Worm (Caenorhabditis elegans) whole organism, L4 larva: ENCODE data around the gene saeg-1.

Experiments used
- F10B5.3 ChIP-seq: sonication (generic microtip); optimal IDR thresholded peaks from 2 replicates; lab custom pipeline; 2016; ENCODE audit warnings: mild to moderate bottlenecking, missing genetic modification characterization, missing compliant biosample characterization
- F49E8.2 ChIP-seq: sonication (generic microtip); optimal IDR thresholded peaks from 2 replicates; lab custom pipeline; 2016; ENCODE audit warnings: missing compliant biosample characterization, mild to moderate bottlenecking, missing genetic modification characterization, borderline replicate concordance
- T20F7.1 ChIP-seq: fragments of 200-800 bp; sonication (Bioruptor generic); optimal IDR thresholded peaks from 2 replicates; lab custom pipeline; 2018; ENCODE audit warnings: mild to moderate bottlenecking, missing genetic modification characterization, missing compliant biosample characterization
- T26A8.4 ChIP-seq: fragments of 200-800 bp; sonication (Bioruptor generic); IDR thresholded peaks from 2 replicates; pipeline ENCODE4 v1.3.6; 2022; ENCODE audit warnings: missing genetic modification characterization, missing compliant biosample characterization
- Y75B8A.6 ChIP-seq: fragments of 200-800 bp; sonication (Bioruptor generic); IDR thresholded peaks from 2 replicates; pipeline ENCODE4 v1.3.6; 2022; ENCODE audit warnings: missing genetic modification reagents, missing genetic modification characterization, missing compliant biosample characterization
- ZK337.2 ChIP-seq: fragments of 200-800 bp; sonication (Bioruptor generic); IDR thresholded peaks from 2 replicates; pipeline ENCODE4 v1.3.6; 2022; ENCODE audit warnings: missing genetic modification reagents, missing genetic modification characterization, missing compliant biosample characterization
- ZK546.5 ChIP-seq, 2 experiments: sonication (generic microtip); optimal IDR thresholded peaks; 2 replicates each; lab custom pipeline; 2017; ENCODE audit warnings: missing biosample characterization in 2 of 2, missing genetic modification characterization in 2 of 2
- aha-1 ChIP-seq: fragments of 150-350 bp; peaks from one replicate; lab custom pipeline; 2014; ENCODE audit warnings: missing biosample characterization, missing genetic modification characterization
- aly-2 ChIP-seq: sonication (generic microtip); optimal IDR thresholded peaks from 2 replicates; lab custom pipeline; 2018; ENCODE audit warnings: missing biosample characterization, missing genetic modification characterization
- ama-1 ChIP-seq: fragments of 150-350 bp; optimal IDR thresholded peaks from 2 replicates; lab custom pipeline; 2014; ENCODE audit warnings: inconsistent platforms, mixed read lengths
- arid-1 ChIP-seq: fragments of 200-800 bp; sonication (Bioruptor generic); conservative IDR thresholded peaks from 2 replicates; pipeline ENCODE4 v1.3.6; 2022; ENCODE audit warnings: missing genetic modification reagents, missing genetic modification characterization, missing compliant biosample characterization
- ceh-20 ChIP-seq: fragments of 200-800 bp; sonication (Bioruptor generic); IDR thresholded peaks from 2 replicates; pipeline ENCODE4 v1.3.6; 2022; ENCODE audit warnings: missing genetic modification reagents, missing genetic modification characterization, missing compliant biosample characterization
- ceh-32 ChIP-seq: sonication (generic microtip); optimal IDR thresholded peaks from 2 replicates; lab custom pipeline; 2016; ENCODE audit warnings: mild to moderate bottlenecking, missing genetic modification characterization, missing compliant biosample characterization; ENCODE audit not compliant: poor library complexity
- ceh-44 ChIP-seq: fragments of 200-800 bp; sonication (Bioruptor generic); IDR thresholded peaks from 2 replicates; pipeline ENCODE4 v1.3.6; 2022; ENCODE audit warnings: missing genetic modification reagents, missing genetic modification characterization, missing compliant biosample characterization
- ces-1 ChIP-seq: fragments of 150-350 bp; sonication (generic microtip); optimal IDR thresholded peaks from 4 replicates; lab custom pipeline; 2014; ENCODE audit warnings: missing biosample characterization, missing genetic modification reagents, missing genetic modification characterization
- cey-2 ChIP-seq: sonication (generic microtip); optimal IDR thresholded peaks from 3 replicates; lab custom pipeline; 2017; ENCODE audit warnings: missing genetic modification characterization, mild to moderate bottlenecking, missing compliant biosample characterization, antibody characterized with exemption, borderline replicate concordance; ENCODE audit not compliant: insufficient read depth
- daf-12 ChIP-seq: fragments of 150-350 bp; optimal IDR thresholded peaks from 2 replicates; lab custom pipeline; 2014; ENCODE audit warnings: missing biosample characterization, missing genetic modification reagents, missing genetic modification characterization
- daf-16 ChIP-seq, 3 experiments: sonication (generic microtip); optimal IDR thresholded peaks; 2 replicates each; lab custom pipeline; 2016 to 2017; ENCODE audit warnings: missing genetic modification characterization in 3 of 3, missing genetic modification reagents in 3 of 3, mild to moderate bottlenecking in 2 of 3, missing compliant biosample characterization in 2 of 3, missing biosample characterization in 1 of 3, moderate library complexity in 1 of 3
- daf-19 ChIP-seq: fragments of 200-800 bp; sonication (Bioruptor generic); conservative IDR thresholded peaks from 2 replicates; pipeline ENCODE4 v1.3.6; 2022; ENCODE audit warnings: missing genetic modification characterization, missing compliant biosample characterization
- dmd-6 ChIP-seq: fragments of 200-800 bp; sonication (Bioruptor generic); IDR thresholded peaks from 2 replicates; pipeline ENCODE4 v1.3.6; 2022; ENCODE audit warnings: missing genetic modification reagents, missing genetic modification characterization, missing compliant biosample characterization
- dve-1 ChIP-seq: sonication (generic microtip); optimal IDR thresholded peaks from 2 replicates; lab custom pipeline; 2017; ENCODE audit warnings: antibody characterized with exemption, mild to moderate bottlenecking, missing genetic modification characterization, missing compliant biosample characterization; ENCODE audit not compliant: insufficient read depth
- egl-43 ChIP-seq: fragments of 200-800 bp; sonication (Bioruptor generic); IDR thresholded peaks from 2 replicates; pipeline ENCODE4 v1.3.6; 2022; ENCODE audit warnings: missing genetic modification reagents, missing genetic modification characterization, missing compliant biosample characterization
- hif-1 ChIP-seq, 2 experiments: sonication (generic microtip); optimal IDR thresholded peaks; 2 replicates each; lab custom pipeline; 2016 to 2017; ENCODE audit warnings: missing compliant biosample characterization in 2 of 2, missing genetic modification characterization in 2 of 2, missing genetic modification reagents in 2 of 2, missing genotype in 2 of 2, mild to moderate bottlenecking in 1 of 2
- hlh-11 ChIP-seq: fragments of 200-800 bp; sonication (Bioruptor generic); optimal IDR thresholded peaks from 2 replicates; lab custom pipeline; 2018; ENCODE audit warnings: mild to moderate bottlenecking, missing genetic modification characterization, missing compliant biosample characterization
- lin-38 ChIP-seq: fragments of 200-800 bp; sonication (Bioruptor generic); IDR thresholded peaks from 2 replicates; pipeline ENCODE4 v1.3.6; 2022; ENCODE audit warnings: missing genetic modification reagents, missing genetic modification characterization, missing compliant biosample characterization
- lsy-2 ChIP-seq, 2 experiments: fragments of 150-350 bp in 1 of 2; sonication (generic microtip) in 1 of 2; optimal IDR thresholded peaks; 2 replicates each; lab custom pipeline; 2014 to 2017; ENCODE audit warnings: missing biosample characterization in 2 of 2, missing genetic modification characterization in 2 of 2
- madf-9 ChIP-seq: fragments of 200-800 bp; sonication (Bioruptor generic); conservative IDR thresholded peaks from 2 replicates; pipeline ENCODE4 v1.3.6; 2022; ENCODE audit warnings: missing genetic modification reagents, missing genetic modification characterization, missing compliant biosample characterization
- mdl-1 ChIP-seq, 2 experiments: fragments of 150-350 bp in 1 of 2; sonication (generic microtip) in 1 of 2; optimal IDR thresholded peaks; 2 replicates each; lab custom pipeline; 2014 to 2017; ENCODE audit warnings: missing biosample characterization in 2 of 2, missing genetic modification characterization in 2 of 2
- mdt-29 ChIP-seq: fragments of 200-800 bp; sonication (Bioruptor generic); IDR thresholded peaks from 2 replicates; pipeline ENCODE4 v1.3.6; 2022; ENCODE audit warnings: missing genetic modification reagents, missing genetic modification characterization, missing compliant biosample characterization
- mep-1 ChIP-seq: fragments of 150-350 bp; sonication (generic microtip); optimal IDR thresholded peaks from 3 replicates; lab custom pipeline; 2014; ENCODE audit warnings: missing biosample characterization, missing genetic modification characterization
- mxl-2 ChIP-seq: fragments of 200-800 bp; sonication (Bioruptor generic); conservative IDR thresholded peaks from 2 replicates; pipeline ENCODE4 v1.3.6; 2022; ENCODE audit warnings: missing genetic modification reagents, missing genetic modification characterization, missing compliant biosample characterization
- mxl-3 ChIP-seq: fragments of 200-800 bp; sonication (Bioruptor generic); optimal IDR thresholded peaks from 2 replicates; lab custom pipeline; 2018; ENCODE audit warnings: mild to moderate bottlenecking, missing genetic modification characterization, missing compliant biosample characterization
- nhr-10 ChIP-seq: fragments of 150-350 bp; optimal IDR thresholded peaks from 2 replicates; lab custom pipeline; 2014; ENCODE audit warnings: missing biosample characterization, missing genetic modification characterization
- nhr-102 ChIP-seq: sonication (generic microtip); optimal IDR thresholded peaks from 2 replicates; lab custom pipeline; 2016; ENCODE audit warnings: mild to moderate bottlenecking, missing genetic modification characterization, moderate library complexity, missing compliant biosample characterization
- nhr-28 ChIP-seq: fragments of 150-350 bp; optimal IDR thresholded peaks from 2 replicates; lab custom pipeline; 2014; ENCODE audit warnings: missing biosample characterization, missing genetic modification characterization
- nhr-41 ChIP-seq: fragments of 200-800 bp; sonication (Bioruptor generic); IDR thresholded peaks from 2 replicates; pipeline ENCODE4 v1.3.6; 2022; ENCODE audit warnings: missing genetic modification reagents, missing genetic modification characterization, missing compliant biosample characterization
- nhr-42 ChIP-seq: fragments of 200-800 bp; sonication (Bioruptor generic); IDR thresholded peaks from 2 replicates; pipeline ENCODE4 v1.3.6; 2022; ENCODE audit warnings: missing genetic modification characterization, missing compliant biosample characterization
- nhr-48 ChIP-seq: sonication (generic microtip); optimal IDR thresholded peaks from 2 replicates; lab custom pipeline; 2016; ENCODE audit warnings: mild to moderate bottlenecking, missing genetic modification characterization, missing compliant biosample characterization
- nhr-76 ChIP-seq: fragments of 150-350 bp; optimal IDR thresholded peaks from 2 replicates; lab custom pipeline; 2014; ENCODE audit warnings: missing biosample characterization, missing genetic modification characterization
- nhr-77 ChIP-seq: fragments of 150-350 bp; optimal IDR thresholded peaks from 2 replicates; lab custom pipeline; 2014; ENCODE audit warnings: missing biosample characterization, missing genetic modification characterization
- rbr-2 ChIP-seq: sonication (generic microtip); optimal IDR thresholded peaks from 2 replicates; lab custom pipeline; 2016; ENCODE audit warnings: missing genotype, missing genetic modification characterization, missing compliant biosample characterization
- sdz-12 ChIP-seq: fragments of 200-800 bp; sonication (Bioruptor generic); optimal IDR thresholded peaks from 2 replicates; lab custom pipeline; 2018; ENCODE audit warnings: mild to moderate bottlenecking, missing genetic modification characterization, missing compliant biosample characterization
- unc-130 ChIP-seq: sonication (generic microtip); optimal IDR thresholded peaks from 2 replicates; lab custom pipeline; 2016; ENCODE audit warnings: missing genetic modification reagents, missing genetic modification characterization, missing compliant biosample characterization
- unc-39 ChIP-seq: sonication (generic microtip); optimal IDR thresholded peaks from 2 replicates; lab custom pipeline; 2017; ENCODE audit warnings: missing biosample characterization, missing genetic modification characterization
- ztf-11 ChIP-seq: fragments of 150-350 bp; optimal IDR thresholded peaks from 2 replicates; lab custom pipeline; 2014; ENCODE audit warnings: missing biosample characterization, missing genetic modification characterization

Gene saeg-1

DNA sequence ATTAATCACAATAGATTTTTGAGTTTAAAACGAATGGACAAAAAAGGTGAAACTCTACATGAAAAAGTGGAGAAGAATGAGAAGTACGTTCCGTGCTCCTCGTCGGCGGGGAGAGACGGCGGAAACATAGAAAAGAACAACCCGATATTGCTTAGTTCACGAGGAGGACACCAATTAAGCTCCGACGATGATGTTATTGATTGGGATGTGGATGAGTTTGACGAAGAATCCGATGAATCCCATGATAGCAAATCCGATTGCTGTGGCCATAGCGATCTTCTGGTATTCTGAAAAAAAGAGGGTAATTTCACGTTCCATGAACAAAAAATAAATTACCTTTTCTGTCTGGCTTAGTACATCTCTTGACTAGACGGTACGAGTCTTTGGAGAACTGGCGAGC, 31.2 kb upstream of the saeg-1 start:
- TF ChIP-seq lin-38 (no peak), arid-1 (GFP tag; lab: Robert Waterston, UW) (no peak)

DNA sequence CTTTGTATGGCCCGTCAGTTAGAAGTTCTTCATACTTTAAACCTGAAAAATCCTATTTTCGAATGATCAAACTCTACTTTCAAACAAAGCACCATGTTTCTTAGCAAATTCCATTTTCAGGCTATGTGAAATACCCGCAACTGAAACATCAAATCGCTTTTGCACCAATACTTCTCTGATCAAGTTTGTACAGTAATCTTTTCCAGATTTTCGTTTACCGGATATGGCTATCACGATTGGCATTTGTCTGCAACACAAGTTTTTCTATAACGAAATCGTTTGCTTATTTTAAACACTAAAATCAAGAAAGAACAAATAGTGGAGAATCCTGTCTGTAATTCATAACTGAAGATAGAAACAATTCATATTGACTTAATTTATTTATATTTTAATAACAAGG, 30.8 kb upstream of the saeg-1 start, which contains the start of gene F32D8.13:
F32D8.13 (minus strand) TSS at position 249 of the 400 bp plus-strand sequence.
- TF ChIP-seq daf-16 (GFP tag; optimal IDR thresholded peaks at IDR 0.05; lab: Kevin White, UChicago) (no peak), daf-16 (tag; optimal IDR thresholded peaks at IDR 0.05; lab: Kevin White, UChicago) (peak; percentile 13), aha-1 (peak; percentile 58), ama-1 (lab: Kevin White, UChicago) (peak; percentile 52), nhr-42 (GFP tag; lab: Robert Waterston, UW) (0 out of 2 replicates have a peak, but pooled peaks have one; percentile 6), Y75B8A.6 (GFP tag; lab: Robert Waterston, UW) (no peak), T26A8.4 (peak; percentile 45), rbr-2 (tag; lab: Kevin White, UChicago) (no peak), lin-38 (peak; percentile 28; the same call in 1 of the 2 replicates), lsy-2 (tag; optimal IDR thresholded peaks at IDR 0.05; lab: Kevin White, UChicago) (peak in 1 of 2 experiments; percentile 31)

DNA sequence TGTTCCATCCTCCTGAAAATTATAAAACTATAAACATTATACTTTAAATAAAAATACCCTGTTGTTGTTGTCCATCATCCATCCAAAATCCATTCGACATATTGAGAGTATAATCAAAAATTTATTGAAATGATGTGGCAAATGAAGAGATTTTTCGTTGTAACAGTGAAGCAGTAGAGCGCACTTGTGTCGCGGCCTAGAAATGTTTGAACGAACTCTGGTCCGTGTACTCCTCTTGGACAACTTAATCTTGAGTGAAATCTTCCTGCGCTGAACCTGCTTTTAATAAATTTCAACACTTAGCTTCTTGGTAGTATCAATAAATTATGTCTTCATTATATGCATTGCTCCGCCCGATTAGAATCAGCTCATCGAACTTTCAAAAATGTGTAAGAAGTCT, 29.1 kb upstream of the saeg-1 start, which contains the start of the genes F32D8.14 and F32D8.5:
F32D8.14 (minus strand) TSS at position 188 of the 400 bp plus-strand sequence.
F32D8.5 (plus strand) TSS at position 200 of the 400 bp plus-strand sequence.
- TF ChIP-seq aly-2 (tag; lab: Kevin White, UChicago), result no peak
- TF ChIP-seq nhr-41 (GFP tag; lab: Robert Waterston, UW), result no peak
- TF ChIP-seq madf-9, result 0 out of 2 replicates have a peak, but pooled peaks have one; percentile 32
- peak; percentile 60 for TF ChIP-seq hlh-11 (tag; lab: Kevin White, UChicago)
- TF ChIP-seq nhr-48 (tag; lab: Kevin White, UChicago), result peak; percentile 67
- no peak for TF ChIP-seq cey-2 (tag; lab: Kevin White, UChicago)
- peak; percentile 85 for TF ChIP-seq dve-1
- TF ChIP-seq ces-1, result no peak
- TF ChIP-seq mxl-2 (GFP tag; lab: Robert Waterston, UW), result no peak
- peak; percentile 64 for TF ChIP-seq T20F7.1 (GFP tag; lab: Kevin White, UChicago)
- TF ChIP-seq unc-130, result peak; percentile 83
- no peak for TF ChIP-seq daf-19
- TF ChIP-seq ceh-32, result no peak
- TF ChIP-seq F49E8.2 (tag; lab: Kevin White, UChicago), result no peak
- 0 out of 2 replicates have a peak, but pooled peaks have one; percentile 28 for TF ChIP-seq arid-1 (GFP tag; lab: Robert Waterston, UW)
- no peak for TF ChIP-seq mdt-29 (GFP tag; lab: Robert Waterston, UW)
- peak; percentile 76 for TF ChIP-seq mep-1
- no peak for TF ChIP-seq sdz-12 (GFP tag; lab: Kevin White, UChicago)
- no peak for TF ChIP-seq ztf-11 (tag; lab: Kevin White, UChicago)
- TF ChIP-seq nhr-10, result no peak
- TF ChIP-seq lin-38, result peak; percentile 94
- peak; percentile 64 for TF ChIP-seq nhr-77 (tag; lab: Kevin White, UChicago)
- TF ChIP-seq ceh-20 (GFP tag; lab: Robert Waterston, UW), result 0 out of 2 replicates have a peak, but pooled peaks have one; percentile 12
- no peak for TF ChIP-seq daf-16 (GFP tag; optimal IDR thresholded peaks at IDR 0.05; lab: Kevin White, UChicago)
- peak; percentile 27 for TF ChIP-seq daf-16 (tag; optimal IDR thresholded peaks at IDR 0.05; lab: Kevin White, UChicago)
- TF ChIP-seq nhr-76 (tag; lab: Kevin White, UChicago), result no peak
- peak in 1 of 2 experiments; percentile 71 for TF ChIP-seq ZK546.5 (tag; optimal IDR thresholded peaks at IDR 0.05; lab: Kevin White, UChicago)
- peak; percentile 46 for TF ChIP-seq dmd-6 (GFP tag; lab: Robert Waterston, UW)
- no peak for TF ChIP-seq daf-12 (tag; lab: Kevin White, UChicago)
- TF ChIP-seq ZK337.2 (GFP tag; lab: Robert Waterston, UW), result peak; percentile 77
- TF ChIP-seq F10B5.3, result no peak
- TF ChIP-seq hif-1 (tag; optimal IDR thresholded peaks at IDR 0.05; lab: Kevin White, UChicago), result peak in 1 of 2 experiments; percentile 80
- no peak for TF ChIP-seq ceh-44 (GFP tag; lab: Robert Waterston, UW)
- TF ChIP-seq nhr-102 (tag; lab: Kevin White, UChicago), result peak; percentile 48
- peak; percentile 50 for TF ChIP-seq mxl-3 (GFP tag; lab: Kevin White, UChicago)
- no peak for TF ChIP-seq mdl-1 (tag; optimal IDR thresholded peaks at IDR 0.05; lab: Kevin White, UChicago)
- TF ChIP-seq egl-43, result no peak
- TF ChIP-seq unc-39, result no peak
- peak; percentile 18 for TF ChIP-seq nhr-28
- TF ChIP-seq aha-1, result peak; percentile 89
